Worm (Caenorhabditis elegans) whole organism, L1 larva: ENCODE measurements around the gene fbxb-20.

Experiments used
- C04F5.9 ChIP-seq: sonication (generic microtip); optimal IDR thresholded peaks from 2 replicates; lab custom pipeline; 2016; ENCODE audit warnings: missing genetic modification characterization, missing compliant biosample characterization
- Y116A8C.19 ChIP-seq: sonication (generic microtip); optimal IDR thresholded peaks from 2 replicates; lab custom pipeline; 2016; ENCODE audit warnings: missing compliant biosample characterization, missing genetic modification characterization, borderline replicate concordance
- aha-1 ChIP-seq: fragments of 150-350 bp; optimal IDR thresholded peaks from 2 replicates; lab custom pipeline; 2014; ENCODE audit warnings: missing biosample characterization, missing genetic modification characterization
- ama-1 ChIP-seq: fragments of 150-350 bp; optimal IDR thresholded peaks from 2 replicates; lab custom pipeline; 2014
- blmp-1 ChIP-seq: fragments of 150-350 bp; optimal IDR thresholded peaks from 2 replicates; lab custom pipeline; 2014; ENCODE audit warnings: missing biosample characterization, missing genetic modification characterization
- ceh-63 ChIP-seq: fragments of 200-800 bp; sonication (Bioruptor generic); optimal IDR thresholded peaks from 2 replicates; lab custom pipeline; 2018; ENCODE audit warnings: mild to moderate bottlenecking, missing genetic modification characterization, missing compliant biosample characterization
- ceh-8 ChIP-seq: fragments of 200-800 bp; sonication (Bioruptor generic); optimal IDR thresholded peaks from 2 replicates; lab custom pipeline; 2018; ENCODE audit warnings: mild to moderate bottlenecking, missing genetic modification characterization, moderate library complexity, missing compliant biosample characterization
- ceh-88 ChIP-seq: fragments of 200-800 bp; sonication (Bioruptor generic); IDR thresholded peaks from 2 replicates; pipeline ENCODE4 v1.3.6; 2022; ENCODE audit warnings: missing genetic modification characterization, missing compliant biosample characterization
- dsc-1 ChIP-seq: sonication (generic microtip); optimal IDR thresholded peaks from 2 replicates; lab custom pipeline; 2016; ENCODE audit warnings: mild to moderate bottlenecking, missing genetic modification characterization, missing compliant biosample characterization
- efl-1 ChIP-seq, 4 experiments: fragments of 150-350 bp; optimal IDR thresholded peaks in 3 of 4; peaks in 1 of 4; 1 replicate in 1 of 4; 2 replicates in 3 of 4; lab custom pipeline; 2014; ENCODE audit warnings: missing biosample characterization in 2 of 4, missing genetic modification characterization in 2 of 4, missing genetic modification reagents in 2 of 4
- egl-13 ChIP-seq: sonication (generic microtip); optimal IDR thresholded peaks from 2 replicates; lab custom pipeline; 2016; ENCODE audit warnings: missing genotype, missing genetic modification reagents, missing genetic modification characterization, missing compliant biosample characterization
- elt-2 ChIP-seq: sonication (generic microtip); optimal IDR thresholded peaks from 2 replicates; lab custom pipeline; 2016; ENCODE audit warnings: missing genetic modification characterization, mild to moderate bottlenecking, inconsistent platforms, missing compliant biosample characterization, missing genetic modification reagents
- elt-3 ChIP-seq, 6 experiments: fragments of 150-350 bp in 1 of 6; sonication (generic microtip); optimal IDR thresholded peaks; 2 replicates each; lab custom pipeline; 2017 to 2018; ENCODE audit warnings: missing biosample characterization in 6 of 6, missing genetic modification characterization in 6 of 6, inconsistent platforms in 1 of 6
- fkh-4 ChIP-seq: sonication (generic microtip); optimal IDR thresholded peaks from 2 replicates; lab custom pipeline; 2016; ENCODE audit warnings: missing compliant biosample characterization, missing genetic modification characterization, borderline replicate concordance
- grh-1 ChIP-seq: fragments of 200-800 bp; sonication (Bioruptor generic); IDR thresholded peaks from 2 replicates; pipeline ENCODE4 v1.3.6; 2022; ENCODE audit warnings: missing genetic modification reagents, missing genetic modification characterization, missing compliant biosample characterization
- hlh-17 ChIP-seq: fragments of 200-800 bp; sonication (Bioruptor generic); optimal IDR thresholded peaks from 2 replicates; lab custom pipeline; 2018; ENCODE audit warnings: missing genetic modification characterization, mild to moderate bottlenecking, missing compliant biosample characterization, moderate library complexity, borderline replicate concordance
- hpl-2 ChIP-seq: fragments of 150-350 bp; optimal IDR thresholded peaks from 2 replicates; lab custom pipeline; 2014; ENCODE audit warnings: missing biosample characterization, missing genetic modification reagents, missing genetic modification characterization
- irx-1 ChIP-seq: sonication (generic microtip); optimal IDR thresholded peaks from 2 replicates; lab custom pipeline; 2016; ENCODE audit warnings: missing genetic modification characterization, missing compliant biosample characterization
- jun-1 ChIP-seq: fragments of 150-350 bp; optimal IDR thresholded peaks from 2 replicates; lab custom pipeline; 2014; ENCODE audit warnings: missing biosample characterization, missing genetic modification reagents, missing genetic modification characterization
- lin-14 ChIP-seq: fragments of 200-800 bp; sonication (Bioruptor generic); optimal IDR thresholded peaks from 2 replicates; lab custom pipeline; 2018; ENCODE audit warnings: mild to moderate bottlenecking, missing genetic modification characterization, moderate library complexity, missing compliant biosample characterization
- lin-15B ChIP-seq: fragments of 150-350 bp; sonication (generic microtip); optimal IDR thresholded peaks from 3 replicates; lab custom pipeline; 2014; ENCODE audit warnings: missing biosample characterization, missing genetic modification characterization
- lir-3 ChIP-seq: sonication (generic microtip); optimal IDR thresholded peaks from 2 replicates; lab custom pipeline; 2016; ENCODE audit warnings: mild to moderate bottlenecking, missing genetic modification characterization, moderate library complexity, missing compliant biosample characterization; ENCODE audit not compliant: poor library complexity
- lsy-2 ChIP-seq, 2 experiments: fragments of 150-350 bp; optimal IDR thresholded peaks; 2 replicates each; lab custom pipeline; 2014; ENCODE audit warnings: missing biosample characterization in 2 of 2, missing genetic modification characterization in 2 of 2
- mep-1 ChIP-seq: fragments of 150-350 bp; optimal IDR thresholded peaks from 2 replicates; lab custom pipeline; 2014; ENCODE audit warnings: missing biosample characterization, missing genetic modification characterization
- nhr-12 ChIP-seq: sonication (generic microtip); optimal IDR thresholded peaks from 2 replicates; lab custom pipeline; 2017; ENCODE audit warnings: missing biosample characterization, missing genetic modification characterization
- nhr-19 ChIP-seq: fragments of 200-800 bp; sonication (Bioruptor generic); conservative IDR thresholded peaks from 2 replicates; pipeline ENCODE4 v1.3.6; 2022; ENCODE audit warnings: missing genetic modification characterization, missing compliant biosample characterization
- nhr-77 ChIP-seq: fragments of 150-350 bp; optimal IDR thresholded peaks from 2 replicates; lab custom pipeline; 2014; ENCODE audit warnings: missing biosample characterization, missing genetic modification characterization
- nhr-85 ChIP-seq: sonication (generic microtip); peaks from one replicate; lab custom pipeline; 2016; ENCODE audit warnings: missing genetic modification characterization, inconsistent platforms, missing compliant biosample characterization
- nhr-90 ChIP-seq: sonication (generic microtip); optimal IDR thresholded peaks from 2 replicates; lab custom pipeline; 2016; ENCODE audit warnings: mild to moderate bottlenecking, missing genetic modification characterization, missing compliant biosample characterization; ENCODE audit not compliant: poor library complexity
- pag-3 ChIP-seq: sonication (generic microtip); optimal IDR thresholded peaks from 2 replicates; lab custom pipeline; 2017; ENCODE audit warnings: missing genetic modification characterization, mild to moderate bottlenecking, missing compliant biosample characterization, antibody characterized with exemption, borderline replicate concordance; ENCODE audit not compliant: insufficient read depth
- rnt-1 ChIP-seq: sonication (generic microtip); optimal IDR thresholded peaks from 2 replicates; lab custom pipeline; 2016; ENCODE audit warnings: mild to moderate bottlenecking, missing genetic modification characterization, moderate library complexity, missing compliant biosample characterization
- snpc-4 ChIP-seq: fragments of 150-350 bp; optimal IDR thresholded peaks from 2 replicates; lab custom pipeline; 2014; ENCODE audit warnings: missing biosample characterization, missing genetic modification characterization
- sox-4 ChIP-seq: sonication (generic microtip); optimal IDR thresholded peaks from 2 replicates; lab custom pipeline; 2016; ENCODE audit warnings: missing genetic modification characterization, missing compliant biosample characterization
- sup-37 ChIP-seq: fragments of 200-800 bp; sonication (Bioruptor generic); optimal IDR thresholded peaks from 2 replicates; lab custom pipeline; 2018; ENCODE audit warnings: mild to moderate bottlenecking, missing genetic modification characterization, missing compliant biosample characterization
- swsn-7 ChIP-seq: sonication (generic microtip); optimal IDR thresholded peaks from 2 replicates; lab custom pipeline; 2016; ENCODE audit warnings: missing genetic modification characterization, missing compliant biosample characterization
- unc-130 ChIP-seq: fragments of 150-350 bp; optimal IDR thresholded peaks from 2 replicates; lab custom pipeline; 2017; ENCODE audit warnings: missing biosample characterization, missing genetic modification characterization, inconsistent platforms
- unc-62 ChIP-seq: fragments of 150-350 bp; optimal IDR thresholded peaks from 2 replicates; lab custom pipeline; 2014; ENCODE audit warnings: missing biosample characterization, missing genetic modification reagents, missing genetic modification characterization
- unc-86 ChIP-seq: sonication (generic microtip); optimal IDR thresholded peaks from 2 replicates; lab custom pipeline; 2016; ENCODE audit warnings: missing genetic modification characterization, missing compliant biosample characterization
- vab-15 ChIP-seq: sonication (generic microtip); optimal IDR thresholded peaks from 2 replicates; lab custom pipeline; 2017; ENCODE audit warnings: missing genotype, mild to moderate bottlenecking, missing genetic modification characterization, missing compliant biosample characterization
- zag-1 ChIP-seq: fragments of 150-350 bp; optimal IDR thresholded peaks from 2 replicates; lab custom pipeline; 2014; ENCODE audit warnings: missing biosample characterization, missing genetic modification characterization
- ztf-4 ChIP-seq: fragments of 150-350 bp; optimal IDR thresholded peaks from 2 replicates; lab custom pipeline; 2014; ENCODE audit warnings: missing biosample characterization, missing genetic modification characterization

fbxb-20 gene

ce11 chrII:1688813-1689212 is 38.4 kb upstream of the fbxb-20 start, which contains the start of the genes fbxb-18 and fbxb-19:
Gene fbxb-18, minus strand, starts transcription at chrII:1688913.
Gene fbxb-19, minus strand, starts transcription at chrII:1689181.
- TF ChIP-seq unc-130 (no peak), fkh-4 (tag; lab: Kevin White, UChicago) (no peak), zag-1 (tag; lab: Kevin White, UChicago) (no peak), irx-1 (tag; lab: Kevin White, UChicago) (no peak), egl-13 (tag; lab: Kevin White, UChicago) (no peak), ceh-88 (GFP tag; lab: Robert Waterston, UW) (no peak), sup-37 (GFP tag; lab: Kevin White, UChicago) (no peak), blmp-1 (tag; lab: Kevin White, UChicago) (no peak), rnt-1 (no peak), nhr-85 (tag; lab: Kevin White, UChicago) (no peak), lin-14 (no peak), swsn-7 (no peak), unc-62 (GFP tag; lab: Kevin White, UChicago) (no peak), pag-3 (tag; lab: Kevin White, UChicago) (no peak), efl-1 (optimal IDR thresholded peaks at IDR 0.05; lab: Kevin White, UChicago) (no peak), efl-1 (GFP tag; optimal IDR thresholded peaks at IDR 0.05 in 1 of 2; lab: Kevin White, UChicago) (no peak), dsc-1 (tag; lab: Kevin White, UChicago) (no peak)

- no peak for TF ChIP-seq mep-1 (tag; lab: Kevin White, UChicago)
- no peak for TF ChIP-seq pag-3 (tag; lab: Kevin White, UChicago)
- no peak for TF ChIP-seq nhr-12 (tag; lab: Kevin White, UChicago)
- no peak for TF ChIP-seq vab-15 (tag; lab: Kevin White, UChicago)
- no peak for TF ChIP-seq sup-37 (GFP tag; lab: Kevin White, UChicago)
- no peak for TF ChIP-seq lin-15B (tag; lab: Kevin White, UChicago)
- no peak for TF ChIP-seq aha-1
- TF ChIP-seq elt-3 (tag; optimal IDR thresholded peaks at IDR 0.05; lab: Kevin White, UChicago): no peak
- TF ChIP-seq grh-1 (GFP tag; lab: Robert Waterston, UW): no peak
- TF ChIP-seq efl-1 (optimal IDR thresholded peaks at IDR 0.05; lab: Kevin White, UChicago): no peak
- TF ChIP-seq efl-1 (GFP tag; optimal IDR thresholded peaks at IDR 0.05 in 1 of 2; lab: Kevin White, UChicago): no peak
- no peak for TF ChIP-seq unc-86
- no peak for TF ChIP-seq swsn-7
- TF ChIP-seq hpl-2 (GFP tag; lab: Kevin White, UChicago): no peak
- no peak for TF ChIP-seq Y116A8C.19 (tag; lab: Kevin White, UChicago)
These were observed 33.3 kb upstream of the fbxb-20 start, which contains the start of gene fbxb-25 for ce11 chrII:1683742-1684141. Gene fbxb-25, plus strand, starts transcription at chrII:1684042.

- TF ChIP-seq vab-15 (tag; lab: Kevin White, UChicago): no peak
- TF ChIP-seq jun-1 (tag; lab: Kevin White, UChicago): no peak
- TF ChIP-seq ztf-4 (tag; lab: Kevin White, UChicago): no peak
- no peak for TF ChIP-seq ceh-8 (GFP tag; lab: Kevin White, UChicago)
- TF ChIP-seq dsc-1 (tag; lab: Kevin White, UChicago): no peak
- no peak for TF ChIP-seq snpc-4 (tag; lab: Kevin White, UChicago)
These were observed 31.8 kb upstream of the fbxb-20 start, which contains the start of gene fbxb-26 for ce11 chrII:1682218-1682617. Gene fbxb-26, plus strand, starts transcription at chrII:1682518.

DNA sequence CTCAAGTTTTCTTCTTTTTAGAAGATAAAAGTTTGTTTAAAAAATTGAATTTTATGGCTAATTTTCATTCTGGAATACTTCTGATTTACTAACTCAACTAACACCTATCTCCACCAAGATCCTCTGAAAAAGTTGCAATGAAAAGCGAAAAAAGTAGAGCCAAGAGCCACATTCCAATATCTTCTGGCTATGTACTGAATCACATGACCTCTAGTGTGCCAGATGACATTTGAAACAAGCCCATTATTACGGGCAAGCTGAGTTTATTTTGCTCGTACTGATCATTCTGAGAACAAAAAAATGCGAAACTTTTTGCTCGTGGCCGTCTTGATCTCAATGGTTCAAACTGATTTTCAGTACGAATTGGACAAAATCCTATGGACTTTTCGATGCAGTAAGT is 28.7 kb upstream of the fbxb-20 start, which contains the start of gene irld-36:
Gene irld-36, plus strand, starts transcription at position 301 of the 400 bp plus-strand sequence.
- TF ChIP-seq nhr-90 (tag; lab: Kevin White, UChicago): no peak
- no peak for TF ChIP-seq zag-1 (tag; lab: Kevin White, UChicago)
- no peak for TF ChIP-seq rnt-1
- TF ChIP-seq nhr-19 (GFP tag; lab: Robert Waterston, UW): no peak

- TF ChIP-seq C04F5.9 (tag; lab: Kevin White, UChicago): no peak
- TF ChIP-seq nhr-77 (tag; lab: Kevin White, UChicago): no peak
- TF ChIP-seq hlh-17: no peak
- no peak for TF ChIP-seq lsy-2 (tag; optimal IDR thresholded peaks at IDR 0.05; lab: Kevin White, UChicago)
- no peak for TF ChIP-seq nhr-19 (GFP tag; lab: Robert Waterston, UW)
- TF ChIP-seq ceh-8 (GFP tag; lab: Kevin White, UChicago): no peak
- TF ChIP-seq unc-130: no peak
- no peak for TF ChIP-seq sox-4 (tag; lab: Kevin White, UChicago)
- TF ChIP-seq elt-2 (tag; lab: Kevin White, UChicago): no peak
- no peak for TF ChIP-seq lir-3 (tag; lab: Kevin White, UChicago)
- no peak for TF ChIP-seq nhr-12 (tag; lab: Kevin White, UChicago)
- no peak for TF ChIP-seq elt-3 (tag; optimal IDR thresholded peaks at IDR 0.05; lab: Kevin White, UChicago)
- TF ChIP-seq ceh-63 (GFP tag; lab: Kevin White, UChicago): no peak
- TF ChIP-seq ama-1 (lab: Kevin White, UChicago): no peak
- no peak for TF ChIP-seq zag-1 (tag; lab: Kevin White, UChicago)
- TF ChIP-seq, all 84 proteins: peak for 0
These were observed 25.7 kb upstream of the fbxb-20 start, which contains the start of gene fbxb-17 for ce11 chrII:1676088-1676487. Gene fbxb-17, plus strand, starts transcription at chrII:1676388.
